Fruit fly (Drosophila melanogaster) whole organism, embryonic: Measurements from ENCODE around the gene RAF2.

Experiments used
- Awh ChIP-seq: fragments of 200-800 bp; sonication (Bioruptor generic); IDR thresholded peaks from 2 replicates; pipeline ENCODE4, ENCODE4 v1.3.6; 2022; ENCODE audit warnings: missing biosample characterization, missing genetic modification characterization
- B-H1 ChIP-seq: fragments of 200-800 bp; sonication (Bioruptor generic); IDR thresholded peaks from 3 replicates; pipeline ENCODE4 v1.3.6; 2022; ENCODE audit warnings: missing biosample characterization, missing genetic modification characterization
- Blimp-1 ChIP-seq: fragments of 200-800 bp; sonication (Bioruptor generic); optimal IDR thresholded peaks from 3 replicates; lab custom pipeline; 2018; ENCODE audit warnings: missing biosample characterization, missing genetic modification characterization, mild to moderate bottlenecking, moderate library complexity, missing genetic modification reagents
- CG12155 ChIP-seq: fragments of 200-800 bp; sonication (Bioruptor generic); optimal IDR thresholded peaks from 3 replicates; lab custom pipeline; 2016; ENCODE audit warnings: missing biosample characterization, missing genetic modification characterization
- CG12769 ChIP-seq: fragments of 200-800 bp; sonication (Bioruptor generic); optimal IDR thresholded peaks from 2 replicates; lab custom pipeline; 2019; ENCODE audit warnings: missing biosample characterization, mild to moderate bottlenecking, missing genetic modification characterization, moderate library complexity
- CG15696 ChIP-seq: fragments of 200-800 bp; sonication (Bioruptor generic); optimal IDR thresholded peaks from 2 replicates; lab custom pipeline; 2019; ENCODE audit warnings: missing biosample characterization, mild to moderate bottlenecking, missing genetic modification characterization, moderate library complexity
- CG17359 ChIP-seq: fragments of 200-800 bp; sonication (Bioruptor generic); optimal IDR thresholded peaks from 3 replicates; lab custom pipeline; 2018; ENCODE audit warnings: missing biosample characterization, mild to moderate bottlenecking, missing genetic modification characterization, moderate library complexity
- CG18599 ChIP-seq: fragments of 200-800 bp; sonication (Bioruptor generic); optimal IDR thresholded peaks from 3 replicates; lab custom pipeline; 2017; ENCODE audit warnings: missing biosample characterization, missing genetic modification characterization, mild to moderate bottlenecking, moderate library complexity, missing genetic modification reagents
- CG2129 ChIP-seq: fragments of 200-800 bp; sonication (Bioruptor generic); IDR thresholded peaks from 2 replicates; pipeline ENCODE4 v1.3.6; 2022; ENCODE audit warnings: missing biosample characterization, missing genetic modification characterization; ENCODE audit not compliant: partially characterized antibody
- CG2199 ChIP-seq: fragments of 200-800 bp; sonication (Bioruptor generic); IDR thresholded peaks from 3 replicates; pipeline ENCODE4 v1.3.6; 2022; ENCODE audit warnings: missing biosample characterization, missing genetic modification characterization
- CG31388 ChIP-seq: fragments of 200-800 bp; sonication (Bioruptor generic); optimal IDR thresholded peaks from 2 replicates; lab custom pipeline; 2016; ENCODE audit warnings: missing biosample characterization, missing genetic modification characterization
- CG3281 ChIP-seq: fragments of 200-800 bp; sonication (Bioruptor generic); optimal IDR thresholded peaks from 3 replicates; lab custom pipeline; 2017; ENCODE audit warnings: missing biosample characterization, mild to moderate bottlenecking, missing genetic modification characterization
- CG3407 ChIP-seq: fragments of 200-800 bp; sonication (Bioruptor generic); optimal IDR thresholded peaks from 2 replicates; lab custom pipeline; 2018; ENCODE audit warnings: missing biosample characterization, mild to moderate bottlenecking, missing genetic modification characterization
- CG4424 ChIP-seq: fragments of 200-800 bp; sonication (Bioruptor generic); optimal IDR thresholded peaks from 3 replicates; lab custom pipeline; 2016; ENCODE audit warnings: missing biosample characterization, missing genetic modification characterization
- CG6689 ChIP-seq: fragments of 200-800 bp; sonication (Bioruptor generic); IDR thresholded peaks from 2 replicates; pipeline ENCODE4 v1.3.6; 2022; ENCODE audit warnings: missing biosample characterization, missing genetic modification characterization
- CG6854 ChIP-seq: fragments of 200-800 bp; sonication (Bioruptor generic); optimal IDR thresholded peaks from 3 replicates; lab custom pipeline; 2017; ENCODE audit warnings: missing biosample characterization, mild to moderate bottlenecking, missing genetic modification characterization
- CG7963 ChIP-seq: fragments of 200-800 bp; sonication (Bioruptor generic); IDR thresholded peaks from 3 replicates; pipeline ENCODE4 v1.3.6; 2022; ENCODE audit warnings: missing biosample characterization, missing genetic modification characterization; ENCODE audit not compliant: partially characterized antibody
- CoRest ChIP-seq: fragments of 200-800 bp; sonication (Bioruptor generic); optimal IDR thresholded peaks from 3 replicates; lab custom pipeline; 2018; ENCODE audit warnings: missing biosample characterization, mild to moderate bottlenecking, missing genetic modification characterization, moderate library complexity
- Doc2 ChIP-seq: fragments of 200-800 bp; sonication (Bioruptor generic); IDR thresholded peaks from 2 replicates; pipeline ENCODE4 v1.3.6; 2022; ENCODE audit warnings: missing biosample characterization, missing genetic modification characterization
- E2f1 ChIP-seq: fragments of 200-800 bp; sonication (Bioruptor generic); IDR thresholded peaks from 2 replicates; pipeline ENCODE4 v1.3.6; 2022; ENCODE audit warnings: missing biosample characterization, missing genetic modification characterization
- Eip74EF ChIP-seq, 2 experiments: fragments of 200-800 bp in 1 of 2; fragments of >200 bp in 1 of 2; sonication (Bioruptor generic) in 1 of 2; optimal IDR thresholded peaks; 2 replicates each; lab custom pipeline; 2017 to 2019; ENCODE audit warnings: missing biosample characterization in 2 of 2, missing genetic modification characterization in 2 of 2, mild to moderate bottlenecking in 1 of 2, moderate library complexity in 1 of 2
- Ets65A ChIP-seq: fragments of 200-800 bp; sonication (Bioruptor generic); peaks from one replicate; lab custom pipeline; 2016; ENCODE audit warnings: missing biosample characterization, missing genetic modification characterization
- HmgZ ChIP-seq: fragments of 200-800 bp; sonication (Bioruptor generic); optimal IDR thresholded peaks from 2 replicates; lab custom pipeline; 2018; ENCODE audit warnings: missing biosample characterization, mild to moderate bottlenecking, missing genetic modification characterization
- Max ChIP-seq: fragments of 200-800 bp; sonication (Bioruptor generic); optimal IDR thresholded peaks from 2 replicates; lab custom pipeline; 2016; ENCODE audit warnings: missing biosample characterization, mild to moderate bottlenecking, missing genetic modification characterization
- Nf-YC ChIP-seq: fragments of 200-800 bp; optimal IDR thresholded peaks from 3 replicates; lab custom pipeline; 2019; ENCODE audit warnings: missing biosample characterization, mild to moderate bottlenecking, missing genetic modification characterization, moderate library complexity
- Pdp1 ChIP-seq, 2 experiments: fragments of 200-800 bp; sonication (Bioruptor generic); optimal IDR thresholded peaks; 3 replicates each; lab custom pipeline; 2016; ENCODE audit warnings: missing biosample characterization in 2 of 2, missing genetic modification characterization in 2 of 2, mild to moderate bottlenecking in 1 of 2, moderate library complexity in 1 of 2
- Sox102F ChIP-seq: fragments of 200-800 bp; sonication (Bioruptor generic); optimal IDR thresholded peaks from 2 replicates; lab custom pipeline; 2018; ENCODE audit warnings: missing biosample characterization, mild to moderate bottlenecking, missing genetic modification characterization, moderate library complexity
- TFAM ChIP-seq: fragments of 200-800 bp; sonication (Bioruptor generic); optimal IDR thresholded peaks from 2 replicates; lab custom pipeline; 2017; ENCODE audit warnings: missing biosample characterization, missing genetic modification characterization, inconsistent platforms
- Usf ChIP-seq: fragments of 200-800 bp; sonication (Bioruptor generic); optimal IDR thresholded peaks from 2 replicates; lab custom pipeline; 2017; ENCODE audit warnings: missing genotype, missing biosample characterization, missing genetic modification characterization
- amos ChIP-seq: fragments of 200-800 bp; sonication (Bioruptor generic); IDR thresholded peaks from 2 replicates; pipeline ENCODE4 v1.3.6; 2022; ENCODE audit warnings: missing biosample characterization, missing genetic modification characterization; ENCODE audit not compliant: partially characterized antibody
- ap ChIP-seq: fragments of 200-800 bp; sonication (Bioruptor generic); IDR thresholded peaks from 2 replicates; pipeline ENCODE4 v1.3.6; 2022; ENCODE audit warnings: missing biosample characterization, missing genetic modification characterization
- br ChIP-seq: fragments of >200 bp; optimal IDR thresholded peaks from 2 replicates; lab custom pipeline; 2017
- caup ChIP-seq: fragments of 200-800 bp; sonication (Bioruptor generic); optimal IDR thresholded peaks from 3 replicates; lab custom pipeline; 2017; ENCODE audit warnings: missing biosample characterization, mild to moderate bottlenecking, missing genetic modification characterization, moderate library complexity; ENCODE audit not compliant: severe bottlenecking
- cwo ChIP-seq: fragments of 200-800 bp; sonication (Bioruptor generic); optimal IDR thresholded peaks from 3 replicates; lab custom pipeline; 2017; ENCODE audit warnings: missing biosample characterization, missing genetic modification characterization, mild to moderate bottlenecking, moderate library complexity, missing genetic modification reagents
- fd64A ChIP-seq: fragments of 200-800 bp; sonication (Bioruptor generic); optimal IDR thresholded peaks from 3 replicates; lab custom pipeline; 2018; ENCODE audit warnings: missing biosample characterization, mild to moderate bottlenecking, missing genetic modification characterization
- gem ChIP-seq: fragments of 200-800 bp; sonication (Bioruptor generic); optimal IDR thresholded peaks from 2 replicates; lab custom pipeline; 2019; ENCODE audit warnings: missing biosample characterization, mild to moderate bottlenecking, missing genetic modification characterization, moderate library complexity
- nerfin-1 ChIP-seq: fragments of 200-800 bp; sonication (Bioruptor generic); optimal IDR thresholded peaks from 3 replicates; lab custom pipeline; 2019; ENCODE audit warnings: missing biosample characterization, mild to moderate bottlenecking, missing genetic modification characterization, moderate library complexity
- oc ChIP-seq: fragments of 200-800 bp; sonication (Bioruptor generic); optimal IDR thresholded peaks from 2 replicates; lab custom pipeline; 2018; ENCODE audit warnings: missing biosample characterization, mild to moderate bottlenecking, missing genetic modification characterization, moderate library complexity
- pan ChIP-seq, 4 experiments: fragments of >200 bp in 3 of 4; fragments of 200-800 bp in 1 of 4; sonication (Bioruptor generic) in 1 of 4; optimal IDR thresholded peaks in 3 of 4; IDR thresholded peaks in 1 of 4; 2 replicates each; pipeline versions ENCODE4 v1.3.6 to Lab custom; 2017 to 2022; ENCODE audit warnings: missing biosample characterization in 2 of 4, missing genetic modification characterization in 2 of 4, mixed read lengths in 1 of 4
- phol ChIP-seq: fragments of 200-800 bp; sonication (Bioruptor generic); optimal IDR thresholded peaks from 3 replicates; lab custom pipeline; 2018; ENCODE audit warnings: missing biosample characterization, mild to moderate bottlenecking, missing genetic modification characterization, moderate library complexity
- stwl ChIP-seq: fragments of 200-800 bp; sonication (Bioruptor generic); optimal IDR thresholded peaks from 3 replicates; lab custom pipeline; 2018; ENCODE audit warnings: missing biosample characterization, mild to moderate bottlenecking, missing genetic modification characterization, moderate library complexity
- ttk ChIP-seq: fragments of 200-800 bp; sonication (Bioruptor generic); IDR thresholded peaks from 2 replicates; pipeline ENCODE4 v2.1.2; 2022; ENCODE audit warnings: missing biosample characterization, missing genetic modification characterization
- vnd ChIP-seq: fragments of 200-800 bp; sonication (Bioruptor generic); IDR thresholded peaks from 3 replicates; pipeline ENCODE4 v1.3.6; 2022; ENCODE audit warnings: missing biosample characterization, missing genetic modification characterization; ENCODE audit not compliant: partially characterized antibody
- z ChIP-seq: fragments of 200-800 bp; sonication (Bioruptor generic); IDR thresholded peaks from 3 replicates; pipeline ENCODE4 v1.3.6; 2022; ENCODE audit warnings: missing biosample characterization, missing genetic modification characterization
- zfh1 ChIP-seq: fragments of 200-800 bp; sonication (Bioruptor generic); IDR thresholded peaks from 3 replicates; pipeline ENCODE4 v1.3.6; 2022; ENCODE audit warnings: missing biosample characterization, missing genetic modification characterization
- zfh2 ChIP-seq: fragments of 200-800 bp; sonication (Bioruptor generic); optimal IDR thresholded peaks from 2 replicates; lab custom pipeline; 2016; ENCODE audit warnings: missing biosample characterization, missing genetic modification characterization

The RAF2 gene

DNA sequence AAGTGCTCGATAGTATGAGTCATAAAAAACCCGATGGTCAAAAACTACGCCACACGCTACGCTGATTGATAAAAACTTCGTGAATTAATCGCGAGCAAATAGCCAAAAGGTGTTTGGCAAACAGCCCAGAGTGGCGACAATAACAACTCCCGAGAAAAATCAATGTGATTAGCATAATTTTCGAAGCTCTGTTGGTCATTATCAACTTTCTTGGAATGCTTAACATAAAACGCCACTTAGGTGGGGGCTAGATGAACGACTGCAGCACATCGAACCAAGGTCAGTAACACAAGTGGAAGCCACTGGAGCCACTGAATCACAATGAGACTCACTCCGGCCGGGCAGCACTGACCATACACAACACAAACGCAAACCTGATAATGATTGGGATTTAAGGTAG lies 48.4 kb upstream of the RAF2 start (continued):
- TF ChIP-seq CG3281, result no peak
- TF ChIP-seq Awh, result peak; percentile 47
- no peak for TF ChIP-seq Doc2 (GFP tag; lab: Robert Waterston, UW)
- TF ChIP-seq, all 482 proteins: peak for 15

dm6 chr3L:16338703-16339102 lies 47.4 kb upstream of the RAF2 start, which contains the start of gene CG4998:
CG4998 (plus strand) TSS chr3L:16339003.
- TF ChIP-seq caup (GFP tag; lab: Kevin White, UChicago) (no peak), CG3407 (GFP tag; lab: Kevin White, UChicago) (no peak), Blimp-1 (GFP tag; lab: Kevin White, UChicago) (peak; percentile 8), B-H1 (no peak), Max (no peak), CG12769 (tag; lab: Kevin White, UChicago) (peak; percentile 8), oc (tag; lab: Kevin White, UChicago) (no peak), cwo (GFP tag; lab: Kevin White, UChicago) (no peak), pan (optimal IDR thresholded peaks at IDR 0.05; lab: Kevin White, UChicago) (no peak), pan (GFP tag; optimal IDR thresholded peaks at IDR 0.05 in 1 of 2, IDR thresholded peaks at IDR 0.05 in 1 of 2) (peak in 1 of 2 experiments; percentile 14), stwl (tag; lab: Kevin White, UChicago) (no peak)

DNA sequence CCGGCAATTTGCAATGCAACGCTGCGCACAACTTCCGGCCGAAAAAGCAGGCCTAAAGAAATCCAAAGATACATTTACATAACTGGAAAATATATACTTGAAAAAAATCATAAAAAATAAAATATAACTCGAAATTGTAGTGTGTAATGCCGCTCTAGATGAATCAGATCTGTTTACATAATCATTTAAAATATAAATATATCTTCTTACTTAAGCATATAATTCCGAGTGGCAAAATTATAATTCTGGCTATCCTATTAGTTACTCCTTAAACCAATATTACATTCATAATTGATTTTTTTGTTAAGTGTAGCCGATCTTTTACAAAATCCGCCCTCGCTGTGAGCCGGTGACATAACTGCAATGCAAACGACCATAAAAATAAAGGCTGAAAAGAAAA lies 46.7 kb upstream of the RAF2 start:
- TF ChIP-seq E2f1 (GFP tag; lab: Robert Waterston, UW) (no peak), ttk (0 out of 2 replicates have a peak, but pooled peaks have one; percentile 25), Ets65A (GFP tag; lab: Kevin White, UChicago) (peak; percentile 57), Nf-YC (tag; lab: Kevin White, UChicago) (no peak), Sox102F (GFP tag; lab: Kevin White, UChicago) (peak; percentile 59), pan (optimal IDR thresholded peaks at IDR 0.05; lab: Kevin White, UChicago) (no peak), pan (GFP tag; optimal IDR thresholded peaks at IDR 0.05 in 1 of 2, IDR thresholded peaks at IDR 0.05 in 1 of 2) (no peak), Usf (no peak), CG6854 (no peak), gem (tag; lab: Kevin White, UChicago) (no peak), z (no peak), CoRest (tag; lab: Kevin White, UChicago) (peak; percentile 2), CG7963 (GFP tag; lab: Robert Waterston, UW) (no peak), CG2129 (GFP tag; lab: Robert Waterston, UW) (no peak), CG18599 (GFP tag; lab: Kevin White, UChicago) (no peak), br (no peak), CG6689 (GFP tag; lab: Robert Waterston, UW) (0 out of 2 replicates have a peak, but pooled peaks have one; percentile 17), zfh2 (no peak), amos (no peak), ap (GFP tag; lab: Robert Waterston, UW) (no peak), TFAM (GFP tag; lab: Kevin White, UChicago) (no peak), CG15696 (tag; lab: Kevin White, UChicago) (no peak), zfh1 (GFP tag; lab: Robert Waterston, UW) (no peak), CG12155 (GFP tag; lab: Kevin White, UChicago) (no peak), vnd (GFP tag; lab: Robert Waterston, UW) (no peak), HmgZ (tag; lab: Kevin White, UChicago) (no peak), fd64A (GFP tag; lab: Kevin White, UChicago) (no peak), CG2199 (GFP tag; lab: Robert Waterston, UW) (no peak), CG17359 (tag; lab: Kevin White, UChicago) (peak; percentile 40), Pdp1 (GFP tag; optimal IDR thresholded peaks at IDR 0.05; lab: Kevin White, UChicago) (no peak), CG31388 (GFP tag; lab: Kevin White, UChicago) (no peak), Eip74EF (GFP tag; optimal IDR thresholded peaks at IDR 0.05; lab: Kevin White, UChicago) (no peak), CG4424 (GFP tag; lab: Kevin White, UChicago) (no peak), phol (tag; lab: Kevin White, UChicago) (peak; percentile 18), cwo (GFP tag; lab: Kevin White, UChicago) (no peak), nerfin-1 (tag; lab: Kevin White, UChicago) (no peak)
